Worm (Caenorhabditis elegans): Measurements from ENCODE around the gene H01G02.4.
"Not testable (repeated sequence)": the region's sequence is repeated elsewhere in the genome, so short reads cannot be mapped to it uniquely, and the experiment has no call there.

DNA sequence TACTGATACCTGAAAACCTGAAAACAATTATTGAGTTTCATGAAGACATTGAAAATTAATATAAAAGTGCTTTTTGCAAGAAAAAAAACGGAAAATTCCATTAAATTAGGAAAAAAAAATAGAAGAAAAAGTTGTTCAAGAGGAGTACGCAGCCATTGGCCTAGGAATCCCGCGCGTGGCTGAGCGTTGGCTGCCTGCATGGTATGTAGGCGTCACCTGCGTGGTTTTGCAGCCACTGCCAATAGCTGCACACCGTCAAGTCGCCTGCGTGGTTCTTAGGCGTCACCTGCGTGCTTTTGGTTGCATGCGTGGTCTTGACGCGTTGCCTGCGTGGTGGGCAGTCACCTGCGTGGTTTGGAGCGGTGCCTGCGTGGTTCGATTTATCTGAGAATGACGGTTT is 25.1 kb upstream of the H01G02.4 start, which contains the start of gene M117.6:
- not testable (repeated sequence) for TF ChIP-seq daf-12, nhr-28, aly-2, ceh-82, ztf-4, unc-39, nhr-12 (tag; optimal IDR thresholded peaks at IDR 0.05)
